Fruit fly (Drosophila melanogaster): ENCODE measurements around the gene CG10063.

CG10063 gene

dm6 chr3L:6975875-6976274, 3.6 kb upstream of the CG10063 start:
- TF ChIP-seq pad (GFP tag; optimal IDR thresholded peaks at IDR 0.05) = peak; percentile 66
- no peak for TF ChIP-seq CG12768 (GFP tag; optimal IDR thresholded peaks at IDR 0.05)
- no peak for TF ChIP-seq CG5204 (GFP tag; optimal IDR thresholded peaks at IDR 0.05)
- TF ChIP-seq CG1620 (GFP tag; optimal IDR thresholded peaks at IDR 0.05) = no peak
- no peak for TF ChIP-seq Crg-1 (GFP tag; optimal IDR thresholded peaks at IDR 0.05)
- no peak for TF ChIP-seq CG11617 (GFP tag; optimal IDR thresholded peaks at IDR 0.05)
- TF ChIP-seq Clk (GFP tag; optimal IDR thresholded peaks at IDR 0.05) = no peak
- no peak for TF ChIP-seq Hr96 (GFP tag; optimal IDR thresholded peaks at IDR 0.05)
- TF ChIP-seq cnc (optimal IDR thresholded peaks at IDR 0.05) = no peak
- TF ChIP-seq toe (GFP tag; optimal IDR thresholded peaks at IDR 0.05) = no peak
- peak; percentile 72 for TF ChIP-seq kay (GFP tag; ENCODE audit: borderline replicate concordance)
- peak; percentile 93 for TF ChIP-seq ovo (GFP tag; optimal IDR thresholded peaks at IDR 0.05)
- TF ChIP-seq Mnt (GFP tag; optimal IDR thresholded peaks at IDR 0.05) = no peak

dm6 chr3L:6971298-6971697, 969 bp downstream of the CG10063 start:
- TF ChIP-seq CG7045 (GFP tag; optimal IDR thresholded peaks at IDR 0.05) (no peak), CG5204 (GFP tag; optimal IDR thresholded peaks at IDR 0.05) (no peak), tj (GFP tag; optimal IDR thresholded peaks at IDR 0.05) (peak; percentile 99)

dm6 chr3L:6968961-6969814, 3.1 kb downstream of the CG10063 start, which contains the start of the genes Mis12 and CG9953:
TSS of gene Mis12 (minus strand) at chr3L:6969048.
TSS of gene CG9953 (plus strand) at chr3L:6969658.
- peak; percentile 17 for TF ChIP-seq CG1620 (GFP tag; optimal IDR thresholded peaks at IDR 0.05)
- no peak for TF ChIP-seq CG7045 (GFP tag; optimal IDR thresholded peaks at IDR 0.05)
- TF ChIP-seq bab1 (GFP tag; optimal IDR thresholded peaks at IDR 0.05) = peak; percentile 6
- peak; percentile 56 for TF ChIP-seq CG12768 (GFP tag; optimal IDR thresholded peaks at IDR 0.05)
- TF ChIP-seq tj (GFP tag; optimal IDR thresholded peaks at IDR 0.05) = peak; percentile 52
- TF ChIP-seq cic (GFP tag; optimal IDR thresholded peaks at IDR 0.05) = peak; percentile 45
- TF ChIP-seq Crg-1 (GFP tag; optimal IDR thresholded peaks at IDR 0.05) = no peak
- peak; percentile 29 for TF ChIP-seq Mnt (GFP tag; optimal IDR thresholded peaks at IDR 0.05)
- peak; percentile 64 for TF ChIP-seq CG11617 (GFP tag; optimal IDR thresholded peaks at IDR 0.05)
- TF ChIP-seq Clk (GFP tag; optimal IDR thresholded peaks at IDR 0.05) = no peak
- TF ChIP-seq cnc (optimal IDR thresholded peaks at IDR 0.05) = no peak
- TF ChIP-seq CG7101 (tag; optimal IDR thresholded peaks at IDR 0.05) = peak; percentile 47
- TF ChIP-seq CG5204 (GFP tag; optimal IDR thresholded peaks at IDR 0.05) = peak; percentile 65
- TF ChIP-seq kay (GFP tag; ENCODE audit: borderline replicate concordance) = peak; percentile 81
- peak; percentile 94 for TF ChIP-seq ovo (GFP tag; optimal IDR thresholded peaks at IDR 0.05)
- peak; percentile 34 for TF ChIP-seq Hr96 (GFP tag; optimal IDR thresholded peaks at IDR 0.05)
- TF ChIP-seq pad (GFP tag; optimal IDR thresholded peaks at IDR 0.05) = peak; percentile 97
- TF ChIP-seq toe (GFP tag; optimal IDR thresholded peaks at IDR 0.05) = peak; percentile 29
- peak; percentile 27 for TF ChIP-seq CG14711 (tag; optimal IDR thresholded peaks at IDR 0.05)
- TF ChIP-seq CG33017 (tag; optimal IDR thresholded peaks at IDR 0.05) = peak; percentile 63

dm6 chr3L:6967797-6968196, 4.5 kb downstream of the CG10063 start, which contains the start of gene CG10064:
TSS of gene CG10064 (minus strand) at chr3L:6967897.
- TF ChIP-seq Mnt (GFP tag; optimal IDR thresholded peaks at IDR 0.05) = no peak
- no peak for TF ChIP-seq pad (GFP tag; optimal IDR thresholded peaks at IDR 0.05)
- no peak for TF ChIP-seq toe (GFP tag; optimal IDR thresholded peaks at IDR 0.05)
- no peak for TF ChIP-seq CG12768 (GFP tag; optimal IDR thresholded peaks at IDR 0.05)
- no peak for TF ChIP-seq bab1 (GFP tag; optimal IDR thresholded peaks at IDR 0.05)
- no peak for TF ChIP-seq kay (GFP tag; ENCODE audit: borderline replicate concordance)
- no peak for TF ChIP-seq cnc (optimal IDR thresholded peaks at IDR 0.05)
- TF ChIP-seq tj (GFP tag; optimal IDR thresholded peaks at IDR 0.05) = no peak
- no peak for TF ChIP-seq cic (GFP tag; optimal IDR thresholded peaks at IDR 0.05)
- no peak for TF ChIP-seq CG7101 (tag; optimal IDR thresholded peaks at IDR 0.05)
- TF ChIP-seq CG14711 (tag; optimal IDR thresholded peaks at IDR 0.05) = no peak

- TF ChIP-seq CG12768 (GFP tag; optimal IDR thresholded peaks at IDR 0.05) (peak; percentile 74), Clk (GFP tag; optimal IDR thresholded peaks at IDR 0.05) (no peak), CG11617 (GFP tag; optimal IDR thresholded peaks at IDR 0.05) (peak; percentile 18), CG7045 (GFP tag; optimal IDR thresholded peaks at IDR 0.05) (peak; percentile 37), cic (GFP tag; optimal IDR thresholded peaks at IDR 0.05) (peak; percentile 87), Crg-1 (GFP tag; optimal IDR thresholded peaks at IDR 0.05) (peak; percentile 5), CG33017 (tag; optimal IDR thresholded peaks at IDR 0.05) (peak; percentile 66), CG7101 (tag; optimal IDR thresholded peaks at IDR 0.05) (peak; percentile 29), Hr96 (GFP tag; optimal IDR thresholded peaks at IDR 0.05) (peak; percentile 15), ovo (GFP tag; optimal IDR thresholded peaks at IDR 0.05) (peak; percentile 61), kay (GFP tag; ENCODE audit: borderline replicate concordance) (no peak), tj (GFP tag; optimal IDR thresholded peaks at IDR 0.05) (peak; percentile 43), bab1 (GFP tag; optimal IDR thresholded peaks at IDR 0.05) (peak; percentile 73), cnc (optimal IDR thresholded peaks at IDR 0.05) (no peak), Mnt (GFP tag; optimal IDR thresholded peaks at IDR 0.05) (peak; percentile 98), pad (GFP tag; optimal IDR thresholded peaks at IDR 0.05) (peak; percentile 15), toe (GFP tag; optimal IDR thresholded peaks at IDR 0.05) (no peak), CG1620 (GFP tag; optimal IDR thresholded peaks at IDR 0.05) (peak; percentile 26), CG5204 (GFP tag; optimal IDR thresholded peaks at IDR 0.05) (no peak)
Observed at dm6 chr3L:6964488-6965152, 7.6 kb downstream of the CG10063 start, which contains the start of gene sgl. TSS of gene sgl (minus strand) at chr3L:6964758.
